Fruit fly (Drosophila melanogaster) whole organism, embryonic: Measurements from ENCODE around the gene slif.

Experiments
- CG1024 ChIP-seq: fragments of 200-800 bp; sonication (Bioruptor generic); IDR thresholded peaks from 2 replicates; pipeline ENCODE4 v1.3.6; 2022; ENCODE audit warnings: missing biosample characterization, missing genetic modification characterization
- CG10274 ChIP-seq: fragments of 200-800 bp; sonication (Bioruptor generic); optimal IDR thresholded peaks from 3 replicates; lab custom pipeline; 2017; ENCODE audit warnings: missing biosample characterization, mild to moderate bottlenecking, missing genetic modification characterization
- CG11085 ChIP-seq: fragments of 200-800 bp; sonication (Bioruptor generic); IDR thresholded peaks from 2 replicates; pipeline ENCODE4 v1.3.6; 2022; ENCODE audit warnings: missing biosample characterization, missing genetic modification characterization
- CG12659 ChIP-seq: fragments of 200-800 bp; sonication (Bioruptor generic); optimal IDR thresholded peaks from 3 replicates; lab custom pipeline; 2017; ENCODE audit warnings: mild to moderate bottlenecking, missing biosample characterization, missing genetic modification reagents, missing genetic modification characterization
- CG13894 ChIP-seq: fragments of 200-800 bp; sonication (Bioruptor generic); optimal IDR thresholded peaks from 3 replicates; lab custom pipeline; 2018; ENCODE audit warnings: missing biosample characterization, mild to moderate bottlenecking, missing genetic modification characterization, moderate library complexity
- CG15696 ChIP-seq: fragments of 200-800 bp; sonication (Bioruptor generic); optimal IDR thresholded peaks from 2 replicates; lab custom pipeline; 2019; ENCODE audit warnings: missing biosample characterization, mild to moderate bottlenecking, missing genetic modification characterization, moderate library complexity
- CG1603 ChIP-seq: fragments of 200-800 bp; sonication (Bioruptor generic); optimal IDR thresholded peaks from 2 replicates; lab custom pipeline; 2019; ENCODE audit warnings: missing biosample characterization, mild to moderate bottlenecking, missing genetic modification characterization, moderate library complexity
- CG17568 ChIP-seq: fragments of 200-800 bp; sonication (Bioruptor generic); optimal IDR thresholded peaks from 2 replicates; lab custom pipeline; 2018; ENCODE audit warnings: missing biosample characterization, mild to moderate bottlenecking, missing genetic modification characterization, moderate library complexity
- CG17612 ChIP-seq: fragments of 200-800 bp; sonication (Bioruptor generic); IDR thresholded peaks from 2 replicates; pipeline ENCODE4 v1.3.6; 2022; ENCODE audit warnings: missing biosample characterization, missing genetic modification characterization
- CG17829 ChIP-seq: fragments of 200-800 bp; optimal IDR thresholded peaks from 2 replicates; lab custom pipeline; 2019; ENCODE audit warnings: missing biosample characterization, mild to moderate bottlenecking, missing genetic modification characterization, moderate library complexity
- CG18619 ChIP-seq: fragments of 200-800 bp; sonication (Bioruptor generic); optimal IDR thresholded peaks from 3 replicates; lab custom pipeline; 2017; ENCODE audit warnings: missing biosample characterization, mild to moderate bottlenecking, missing genetic modification characterization
- CG2712 ChIP-seq: fragments of 200-800 bp; optimal IDR thresholded peaks from 3 replicates; lab custom pipeline; 2019; ENCODE audit warnings: missing biosample characterization, mild to moderate bottlenecking, missing genetic modification characterization, moderate library complexity
- CG31224 ChIP-seq: fragments of 200-800 bp; sonication (Bioruptor generic); IDR thresholded peaks from 2 replicates; pipeline ENCODE4 v1.3.6; 2022; ENCODE audit warnings: missing biosample characterization, missing genetic modification characterization
- CG33557 ChIP-seq: fragments of 200-800 bp; sonication (Bioruptor generic); optimal IDR thresholded peaks from 2 replicates; lab custom pipeline; 2019; ENCODE audit warnings: missing biosample characterization, mild to moderate bottlenecking, missing genetic modification characterization, moderate library complexity
- CG3838 ChIP-seq: fragments of 200-800 bp; sonication (Bioruptor generic); optimal IDR thresholded peaks from 3 replicates; lab custom pipeline; 2016; ENCODE audit warnings: missing biosample characterization, missing genetic modification characterization
- CG3995 ChIP-seq: fragments of 200-800 bp; sonication (Bioruptor generic); optimal IDR thresholded peaks from 3 replicates; lab custom pipeline; 2016; ENCODE audit warnings: missing biosample characterization, missing genetic modification characterization
- CG6654 ChIP-seq: fragments of 200-800 bp; sonication (Bioruptor generic); optimal IDR thresholded peaks from 2 replicates; lab custom pipeline; 2017; ENCODE audit warnings: missing biosample characterization, mild to moderate bottlenecking, missing genetic modification characterization
- CG6765 ChIP-seq: fragments of 200-800 bp; sonication (Bioruptor generic); optimal IDR thresholded peaks from 3 replicates; lab custom pipeline; 2017; ENCODE audit warnings: missing biosample characterization, mild to moderate bottlenecking, missing genetic modification characterization
- CG7987 ChIP-seq: fragments of 200-800 bp; sonication (Bioruptor generic); optimal IDR thresholded peaks from 2 replicates; lab custom pipeline; 2018; ENCODE audit warnings: missing biosample characterization, mild to moderate bottlenecking, missing genetic modification characterization, moderate library complexity
- CG9932 ChIP-seq: fragments of 200-800 bp; sonication (Bioruptor generic); IDR thresholded peaks from 2 replicates; pipeline ENCODE4 v1.3.6; 2022; ENCODE audit warnings: missing biosample characterization, missing genetic modification characterization
- CHES-1-like ChIP-seq: fragments of 200-800 bp; sonication (Bioruptor generic); optimal IDR thresholded peaks from 2 replicates; lab custom pipeline; 2016; ENCODE audit warnings: missing biosample characterization, missing genetic modification characterization
- Deaf1 ChIP-seq: fragments of 200-800 bp; optimal IDR thresholded peaks from 3 replicates; lab custom pipeline; 2019; ENCODE audit warnings: missing biosample characterization, mild to moderate bottlenecking, missing genetic modification characterization, moderate library complexity
- Dek ChIP-seq: fragments of 200-800 bp; sonication (Bioruptor generic); optimal IDR thresholded peaks from 3 replicates; lab custom pipeline; 2019; ENCODE audit warnings: missing biosample characterization, mild to moderate bottlenecking, missing genetic modification characterization, moderate library complexity
- Dip2 ChIP-seq: fragments of 200-800 bp; sonication (Bioruptor generic); IDR thresholded peaks from 2 replicates; pipeline ENCODE4 v1.3.6; 2022; ENCODE audit warnings: missing biosample characterization, missing genetic modification characterization
- Dll ChIP-seq: fragments of 200-800 bp; sonication (Bioruptor generic); IDR thresholded peaks from 4 replicates; pipeline ENCODE4 v1.3.6; 2022; ENCODE audit warnings: missing biosample characterization, missing genetic modification characterization; ENCODE audit not compliant: partially characterized antibody
- Fer2 ChIP-seq: fragments of 200-800 bp; sonication (Bioruptor generic); optimal IDR thresholded peaks from 2 replicates; lab custom pipeline; 2018; ENCODE audit warnings: missing biosample characterization, mild to moderate bottlenecking, missing genetic modification characterization, moderate library complexity
- HmgZ ChIP-seq: fragments of 200-800 bp; sonication (Bioruptor generic); optimal IDR thresholded peaks from 2 replicates; lab custom pipeline; 2018; ENCODE audit warnings: missing biosample characterization, mild to moderate bottlenecking, missing genetic modification characterization
- Meics ChIP-seq: fragments of 200-800 bp; sonication (Bioruptor generic); optimal IDR thresholded peaks from 2 replicates; lab custom pipeline; 2017; ENCODE audit warnings: missing biosample characterization, mild to moderate bottlenecking, missing genetic modification characterization
- Neu2 ChIP-seq: fragments of 200-800 bp; sonication (Bioruptor generic); optimal IDR thresholded peaks from 3 replicates; lab custom pipeline; 2016; ENCODE audit warnings: missing biosample characterization, missing genetic modification characterization, borderline replicate concordance
- Stat92E ChIP-seq, 3 experiments: fragments of >200 bp in 2 of 3; fragments of 200-800 bp in 1 of 3; sonication (Bioruptor generic) in 1 of 3; optimal IDR thresholded peaks; 2 replicates each; lab custom pipeline; 2017 to 2019; ENCODE audit warnings: missing biosample characterization in 3 of 3, missing genetic modification characterization in 3 of 3, mild to moderate bottlenecking in 1 of 3, moderate library complexity in 1 of 3
- Xrp1 ChIP-seq: fragments of 200-800 bp; sonication (Bioruptor generic); IDR thresholded peaks from 2 replicates; pipeline ENCODE4 v1.3.6; 2022; ENCODE audit warnings: missing biosample characterization, missing genetic modification characterization
- aop ChIP-seq: fragments of 200-800 bp; sonication (Bioruptor generic); IDR thresholded peaks from 2 replicates; pipeline ENCODE4 v1.3.6; 2022; ENCODE audit warnings: missing biosample characterization, missing genetic modification characterization
- bowl ChIP-seq: fragments of 200-800 bp; sonication (Bioruptor generic); IDR thresholded peaks from 2 replicates; pipeline ENCODE4 v1.3.6; 2022; ENCODE audit warnings: missing biosample characterization, missing genetic modification characterization
- corto ChIP-seq: fragments of 200-800 bp; sonication (Bioruptor generic); optimal IDR thresholded peaks from 2 replicates; lab custom pipeline; 2016; ENCODE audit warnings: missing biosample characterization, mild to moderate bottlenecking, missing genetic modification characterization, moderate library complexity
- disco-r ChIP-seq: fragments of 200-800 bp; sonication (Bioruptor generic); optimal IDR thresholded peaks from 2 replicates; lab custom pipeline; 2016; ENCODE audit warnings: missing biosample characterization, missing genetic modification characterization
- en ChIP-seq: fragments of 200-800 bp; sonication (Bioruptor generic); optimal IDR thresholded peaks from 2 replicates; lab custom pipeline; 2016; ENCODE audit warnings: missing biosample characterization, missing genetic modification characterization
- fd64A ChIP-seq: fragments of 200-800 bp; sonication (Bioruptor generic); optimal IDR thresholded peaks from 3 replicates; lab custom pipeline; 2018; ENCODE audit warnings: missing biosample characterization, mild to moderate bottlenecking, missing genetic modification characterization
- jigr1 ChIP-seq: fragments of 200-800 bp; sonication (Bioruptor generic); IDR thresholded peaks from 3 replicates; pipeline ENCODE4 v1.3.6; 2022; ENCODE audit warnings: missing biosample characterization, missing genetic modification characterization
- kah ChIP-seq: fragments of 200-800 bp; sonication (Bioruptor generic); optimal IDR thresholded peaks from 2 replicates; lab custom pipeline; 2018; ENCODE audit warnings: missing biosample characterization, mild to moderate bottlenecking, missing genetic modification characterization
- klu ChIP-seq: fragments of 200-800 bp; sonication (Bioruptor generic); IDR thresholded peaks from 2 replicates; pipeline ENCODE4 v1.3.6; 2022; ENCODE audit warnings: missing biosample characterization, missing genetic modification characterization
- lilli ChIP-seq: fragments of 200-800 bp; sonication (Bioruptor generic); optimal IDR thresholded peaks from 3 replicates; lab custom pipeline; 2016; ENCODE audit warnings: missing biosample characterization, missing genetic modification characterization
- mam ChIP-seq: fragments of 200-800 bp; sonication (Bioruptor generic); optimal IDR thresholded peaks from 3 replicates; lab custom pipeline; 2016; ENCODE audit warnings: missing biosample characterization, missing genetic modification characterization
- pita ChIP-seq: fragments of 200-800 bp; sonication (Bioruptor generic); optimal IDR thresholded peaks from 2 replicates; lab custom pipeline; 2017; ENCODE audit warnings: missing biosample characterization, mild to moderate bottlenecking, missing genetic modification characterization
- pros ChIP-seq: fragments of 200-800 bp; sonication (Bioruptor generic); optimal IDR thresholded peaks from 3 replicates; lab custom pipeline; 2019; ENCODE audit warnings: missing biosample characterization, mild to moderate bottlenecking, missing genetic modification characterization, moderate library complexity
- repo ChIP-seq: fragments of 200-800 bp; sonication (Bioruptor generic); optimal IDR thresholded peaks from 2 replicates; lab custom pipeline; 2016; ENCODE audit warnings: missing biosample characterization, missing genetic modification characterization
- ro ChIP-seq: fragments of 200-800 bp; sonication (Bioruptor generic); IDR thresholded peaks from 2 replicates; pipeline ENCODE4 v1.3.6; 2022; ENCODE audit warnings: missing biosample characterization, missing genetic modification characterization
- run ChIP-seq: fragments of 200-800 bp; sonication (Bioruptor generic); optimal IDR thresholded peaks from 3 replicates; lab custom pipeline; 2018; ENCODE audit warnings: missing biosample characterization, mild to moderate bottlenecking, missing genetic modification characterization
- shn ChIP-seq: fragments of 200-800 bp; sonication (Bioruptor generic); optimal IDR thresholded peaks from 3 replicates; lab custom pipeline; 2016; ENCODE audit warnings: missing biosample characterization, missing genetic modification characterization
- sim ChIP-seq: fragments of 200-800 bp; sonication (Bioruptor generic); IDR thresholded peaks from 2 replicates; pipeline ENCODE4 v1.3.6; 2022; ENCODE audit warnings: missing biosample characterization, missing genetic modification characterization
- sob ChIP-seq: fragments of 200-800 bp; sonication (Bioruptor generic); IDR thresholded peaks from 2 replicates; pipeline ENCODE4 v1.3.6; 2022; ENCODE audit warnings: missing biosample characterization, missing genetic modification characterization
- sug ChIP-seq: fragments of 200-800 bp; optimal IDR thresholded peaks from 2 replicates; lab custom pipeline; 2019; ENCODE audit warnings: missing biosample characterization, mild to moderate bottlenecking, missing genetic modification characterization, moderate library complexity

Gene slif

DNA sequence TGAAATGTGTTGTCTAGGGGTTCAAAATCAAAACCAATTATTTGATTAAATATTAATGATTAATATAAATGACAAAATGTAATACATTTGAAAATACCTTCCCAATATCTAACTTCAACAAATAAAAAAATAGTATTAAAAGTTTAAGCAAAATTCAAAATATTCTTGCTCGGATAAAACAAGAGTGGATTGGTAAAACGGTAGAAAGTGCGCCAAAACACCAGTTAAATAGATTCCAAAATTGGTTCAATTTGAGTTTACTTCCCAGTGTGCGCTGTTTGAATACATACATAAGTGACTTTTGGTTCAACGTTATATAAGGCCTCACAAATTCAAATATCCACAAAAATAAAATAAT, 15.8 kb upstream of the slif start (continued):
- peak; percentile 34; the same call in 1 of the 2 replicates for TF ChIP-seq sob
- no peak for TF ChIP-seq pita (GFP tag; lab: Kevin White, UChicago)
- TF ChIP-seq Meics (GFP tag; lab: Kevin White, UChicago), result peak; percentile 70
- peak; percentile 4 for TF ChIP-seq CG6765 (GFP tag; lab: Kevin White, UChicago)
- no peak for TF ChIP-seq disco-r (GFP tag; lab: Kevin White, UChicago)
- TF ChIP-seq lilli (GFP tag; lab: Kevin White, UChicago), result peak; percentile 71
- TF ChIP-seq CG13894 (tag; lab: Kevin White, UChicago), result peak; percentile 37
- TF ChIP-seq CG1603 (tag; lab: Kevin White, UChicago), result no peak
- TF ChIP-seq aop, result no peak
- TF ChIP-seq fd64A (GFP tag; lab: Kevin White, UChicago), result no peak
- peak; percentile 79 for TF ChIP-seq CG17829 (tag; lab: Kevin White, UChicago)
- TF ChIP-seq Stat92E (GFP tag; optimal IDR thresholded peaks at IDR 0.05; lab: Kevin White, UChicago), result no peak
- no peak for TF ChIP-seq Dll
- no peak for TF ChIP-seq CG33557 (GFP tag; lab: Kevin White, UChicago)
- TF ChIP-seq ro (GFP tag; lab: Robert Waterston, UW), result no peak
- TF ChIP-seq CG3838, result peak; percentile 7
- TF ChIP-seq jigr1, result no peak
- TF ChIP-seq CG17612, result no peak
- no peak for TF ChIP-seq en (GFP tag; lab: Kevin White, UChicago)
- TF ChIP-seq CG15696 (tag; lab: Kevin White, UChicago), result peak; percentile 23
- no peak for TF ChIP-seq Deaf1 (tag; lab: Kevin White, UChicago)
- peak; percentile 79 for TF ChIP-seq CG2712 (tag; lab: Kevin White, UChicago)
- TF ChIP-seq Dip2, result no peak
- TF ChIP-seq repo (GFP tag; lab: Kevin White, UChicago), result no peak
- TF ChIP-seq CG18619 (GFP tag; lab: Kevin White, UChicago), result peak; percentile 73
- peak; percentile 72 for TF ChIP-seq CG12659 (GFP tag; lab: Kevin White, UChicago)
- TF ChIP-seq mam, result no peak
- TF ChIP-seq CG7987 (GFP tag; lab: Kevin White, UChicago), result no peak
- no peak for TF ChIP-seq Neu2
- peak; percentile 49 for TF ChIP-seq Dek (tag; lab: Kevin White, UChicago)
- no peak for TF ChIP-seq CG10274
- TF ChIP-seq Fer2 (tag; lab: Kevin White, UChicago), result peak; percentile 5
- TF ChIP-seq HmgZ (tag; lab: Kevin White, UChicago), result no peak
- no peak for TF ChIP-seq CHES-1-like (GFP tag; lab: Kevin White, UChicago)
- TF ChIP-seq CG9932 (GFP tag; lab: Robert Waterston, UW), result peak; percentile 70
- TF ChIP-seq CG11085 (GFP tag; lab: Robert Waterston, UW), result 0 out of 2 replicates have a peak, but pooled peaks have one; percentile 14
- TF ChIP-seq CG17568, result peak; percentile 61
- peak; percentile 71 for TF ChIP-seq Xrp1 (GFP tag; lab: Robert Waterston, UW)
- TF ChIP-seq CG6654 (GFP tag; lab: Kevin White, UChicago), result no peak
- no peak for TF ChIP-seq bowl (GFP tag; lab: Robert Waterston, UW)
- no peak for TF ChIP-seq CG3995 (GFP tag; lab: Kevin White, UChicago)
- peak; percentile 27; the same call in 1 of the 2 replicates for TF ChIP-seq CG31224 (GFP tag; lab: Robert Waterston, UW)
- no peak for TF ChIP-seq CG1024 (GFP tag; lab: Robert Waterston, UW)
- TF ChIP-seq klu (GFP tag; lab: Robert Waterston, UW), result 0 out of 2 replicates have a peak, but pooled peaks have one; percentile 18
- TF ChIP-seq corto (GFP tag; lab: Kevin White, UChicago), result peak; percentile 54
- TF ChIP-seq sim, result no peak
- TF ChIP-seq run, result peak; percentile 29
- no peak for TF ChIP-seq pros (GFP tag; lab: Kevin White, UChicago)
- TF ChIP-seq kah (GFP tag; lab: Kevin White, UChicago), result peak; percentile 30
- no peak for TF ChIP-seq shn
- TF ChIP-seq sug, result peak; percentile 34
